Worm (Caenorhabditis elegans) whole organism, L1 larva: Measurements from ENCODE around the gene osm-3.

ENCODE experiments used
- F16B12.6 ChIP-seq: fragments of 150-350 bp; optimal IDR thresholded peaks from 2 replicates; lab custom pipeline; 2014; ENCODE audit warnings: missing biosample characterization, missing genetic modification characterization
- aha-1 ChIP-seq: fragments of 150-350 bp; optimal IDR thresholded peaks from 2 replicates; lab custom pipeline; 2014; ENCODE audit warnings: missing biosample characterization, missing genetic modification characterization
- ceh-63 ChIP-seq: fragments of 200-800 bp; sonication (Bioruptor generic); optimal IDR thresholded peaks from 2 replicates; lab custom pipeline; 2018; ENCODE audit warnings: mild to moderate bottlenecking, missing genetic modification characterization, missing compliant biosample characterization
- ceh-8 ChIP-seq: fragments of 200-800 bp; sonication (Bioruptor generic); optimal IDR thresholded peaks from 2 replicates; lab custom pipeline; 2018; ENCODE audit warnings: mild to moderate bottlenecking, missing genetic modification characterization, moderate library complexity, missing compliant biosample characterization
- ceh-88 ChIP-seq: fragments of 200-800 bp; sonication (Bioruptor generic); IDR thresholded peaks from 2 replicates; pipeline ENCODE4 v1.3.6; 2022; ENCODE audit warnings: missing genetic modification characterization, missing compliant biosample characterization
- ces-1 ChIP-seq: fragments of 150-350 bp; optimal IDR thresholded peaks from 2 replicates; lab custom pipeline; 2014; ENCODE audit warnings: missing biosample characterization, missing genetic modification reagents, missing genetic modification characterization
- dpl-1 ChIP-seq, 3 experiments: fragments of 150-350 bp in 2 of 3; sonication (generic microtip) in 1 of 3; optimal IDR thresholded peaks; 2 replicates each; lab custom pipeline; 2014 to 2017; ENCODE audit warnings: missing biosample characterization in 3 of 3, missing genetic modification characterization in 3 of 3, missing genetic modification reagents in 3 of 3
- dsc-1 ChIP-seq: sonication (generic microtip); optimal IDR thresholded peaks from 2 replicates; lab custom pipeline; 2016; ENCODE audit warnings: mild to moderate bottlenecking, missing genetic modification characterization, missing compliant biosample characterization
- efl-1 ChIP-seq, 4 experiments: fragments of 150-350 bp; optimal IDR thresholded peaks in 3 of 4; peaks in 1 of 4; 1 replicate in 1 of 4; 2 replicates in 3 of 4; lab custom pipeline; 2014; ENCODE audit warnings: missing biosample characterization in 2 of 4, missing genetic modification characterization in 2 of 4, missing genetic modification reagents in 2 of 4
- elt-2 ChIP-seq: sonication (generic microtip); optimal IDR thresholded peaks from 2 replicates; lab custom pipeline; 2016; ENCODE audit warnings: missing genetic modification characterization, mild to moderate bottlenecking, inconsistent platforms, missing compliant biosample characterization, missing genetic modification reagents
- fkh-4 ChIP-seq: sonication (generic microtip); optimal IDR thresholded peaks from 2 replicates; lab custom pipeline; 2016; ENCODE audit warnings: missing compliant biosample characterization, missing genetic modification characterization, borderline replicate concordance
- hlh-4 ChIP-seq: sonication (generic microtip); optimal IDR thresholded peaks from 2 replicates; lab custom pipeline; 2016; ENCODE audit warnings: mild to moderate bottlenecking, missing genetic modification characterization, missing compliant biosample characterization
- irx-1 ChIP-seq: sonication (generic microtip); optimal IDR thresholded peaks from 2 replicates; lab custom pipeline; 2016; ENCODE audit warnings: missing genetic modification characterization, missing compliant biosample characterization
- lin-14 ChIP-seq: fragments of 200-800 bp; sonication (Bioruptor generic); optimal IDR thresholded peaks from 2 replicates; lab custom pipeline; 2018; ENCODE audit warnings: mild to moderate bottlenecking, missing genetic modification characterization, moderate library complexity, missing compliant biosample characterization
- lin-39 ChIP-seq: fragments of 150-350 bp; optimal IDR thresholded peaks from 2 replicates; lab custom pipeline; 2014; ENCODE audit warnings: missing biosample characterization, missing genetic modification reagents, missing genetic modification characterization
- mab-9 ChIP-seq: fragments of 200-800 bp; sonication (Bioruptor generic); IDR thresholded peaks from 2 replicates; pipeline ENCODE4 v1.3.6; 2022; ENCODE audit warnings: missing genetic modification reagents, missing genetic modification characterization, missing compliant biosample characterization
- mdl-1 ChIP-seq, 2 experiments: fragments of 150-350 bp; optimal IDR thresholded peaks; 2 replicates each; lab custom pipeline; 2014 to 2017; ENCODE audit warnings: missing biosample characterization in 2 of 2, missing genetic modification characterization in 2 of 2, inconsistent platforms in 1 of 2
- mep-1 ChIP-seq: fragments of 150-350 bp; optimal IDR thresholded peaks from 2 replicates; lab custom pipeline; 2014; ENCODE audit warnings: missing biosample characterization, missing genetic modification characterization
- nhr-11 ChIP-seq: fragments of 150-350 bp; optimal IDR thresholded peaks from 2 replicates; lab custom pipeline; 2014; ENCODE audit warnings: missing biosample characterization, missing genetic modification characterization
- nhr-12 ChIP-seq: sonication (generic microtip); optimal IDR thresholded peaks from 2 replicates; lab custom pipeline; 2017; ENCODE audit warnings: missing biosample characterization, missing genetic modification characterization
- nhr-19 ChIP-seq: fragments of 200-800 bp; sonication (Bioruptor generic); conservative IDR thresholded peaks from 2 replicates; pipeline ENCODE4 v1.3.6; 2022; ENCODE audit warnings: missing genetic modification characterization, missing compliant biosample characterization
- nhr-20 ChIP-seq: sonication (generic microtip); optimal IDR thresholded peaks from 2 replicates; lab custom pipeline; 2016; ENCODE audit warnings: mild to moderate bottlenecking, missing genetic modification characterization, missing compliant biosample characterization
- nhr-28 ChIP-seq: fragments of 150-350 bp; optimal IDR thresholded peaks from 2 replicates; lab custom pipeline; 2014; ENCODE audit warnings: missing biosample characterization, missing genetic modification characterization
- nhr-76 ChIP-seq: sonication (generic microtip); optimal IDR thresholded peaks from 2 replicates; lab custom pipeline; 2017; ENCODE audit warnings: missing biosample characterization, missing genetic modification characterization
- nhr-84 ChIP-seq: sonication (generic microtip); optimal IDR thresholded peaks from 2 replicates; lab custom pipeline; 2017; ENCODE audit warnings: missing biosample characterization, missing genetic modification characterization
- nhr-85 ChIP-seq: sonication (generic microtip); peaks from one replicate; lab custom pipeline; 2016; ENCODE audit warnings: missing genetic modification characterization, inconsistent platforms, missing compliant biosample characterization
- nhr-90 ChIP-seq: sonication (generic microtip); optimal IDR thresholded peaks from 2 replicates; lab custom pipeline; 2016; ENCODE audit warnings: mild to moderate bottlenecking, missing genetic modification characterization, missing compliant biosample characterization; ENCODE audit not compliant: poor library complexity
- pax-3 ChIP-seq: fragments of 200-800 bp; sonication (Bioruptor generic); optimal IDR thresholded peaks from 2 replicates; lab custom pipeline; 2018; ENCODE audit warnings: mild to moderate bottlenecking, missing genetic modification characterization, moderate library complexity, missing compliant biosample characterization
- pqm-1 ChIP-seq: sonication (generic microtip); optimal IDR thresholded peaks from 3 replicates; lab custom pipeline; 2017; ENCODE audit warnings: missing biosample characterization, missing genetic modification characterization
- rnt-1 ChIP-seq: sonication (generic microtip); optimal IDR thresholded peaks from 2 replicates; lab custom pipeline; 2016; ENCODE audit warnings: mild to moderate bottlenecking, missing genetic modification characterization, moderate library complexity, missing compliant biosample characterization
- sox-4 ChIP-seq: sonication (generic microtip); optimal IDR thresholded peaks from 2 replicates; lab custom pipeline; 2016; ENCODE audit warnings: missing genetic modification characterization, missing compliant biosample characterization
- tbx-2 ChIP-seq: sonication (generic microtip); optimal IDR thresholded peaks from 2 replicates; lab custom pipeline; 2016; ENCODE audit warnings: missing genetic modification characterization, missing compliant biosample characterization
- tlp-1 ChIP-seq: fragments of 150-350 bp; optimal IDR thresholded peaks from 2 replicates; lab custom pipeline; 2014; ENCODE audit warnings: missing biosample characterization, missing genetic modification characterization
- unc-86 ChIP-seq: sonication (generic microtip); optimal IDR thresholded peaks from 2 replicates; lab custom pipeline; 2016; ENCODE audit warnings: missing genetic modification characterization, missing compliant biosample characterization
- unc-98 ChIP-seq: fragments of 200-800 bp; sonication (Bioruptor generic); IDR thresholded peaks from 2 replicates; pipeline ENCODE4 v1.3.6; 2022; ENCODE audit warnings: missing genetic modification characterization, missing compliant biosample characterization
- vab-15 ChIP-seq: sonication (generic microtip); optimal IDR thresholded peaks from 2 replicates; lab custom pipeline; 2017; ENCODE audit warnings: missing genotype, mild to moderate bottlenecking, missing genetic modification characterization, missing compliant biosample characterization
- zag-1 ChIP-seq: fragments of 150-350 bp; optimal IDR thresholded peaks from 2 replicates; lab custom pipeline; 2014; ENCODE audit warnings: missing biosample characterization, missing genetic modification characterization

Gene osm-3

ce11 chrIV:3765457-3765856 lies 35.4 kb downstream of the osm-3 start:
- no peak for TF ChIP-seq sox-4 (tag; lab: Kevin White, UChicago)
- TF ChIP-seq rnt-1 (tag; lab: Kevin White, UChicago), result peak; percentile 34
- no peak for TF ChIP-seq elt-2 (tag; lab: Kevin White, UChicago)

ce11 chrIV:3764012-3764549 lies 36.8 kb downstream of the osm-3 start:
- TF ChIP-seq pqm-1, result no peak
- no peak for TF ChIP-seq nhr-20 (tag; lab: Kevin White, UChicago)
- TF ChIP-seq nhr-28 (tag; lab: Kevin White, UChicago), result no peak
- TF ChIP-seq ceh-8 (GFP tag; lab: Kevin White, UChicago), result peak; percentile 54
- TF ChIP-seq mep-1, result no peak
- TF ChIP-seq mab-9 (GFP tag; lab: Robert Waterston, UW), result no peak
- no peak for TF ChIP-seq dpl-1 (GFP tag; optimal IDR thresholded peaks at IDR 0.05; lab: Kevin White, UChicago)
- no peak for TF ChIP-seq irx-1
- no peak for TF ChIP-seq vab-15 (tag; lab: Kevin White, UChicago)
- TF ChIP-seq dsc-1 (tag; lab: Kevin White, UChicago), result peak; percentile 1
- no peak for TF ChIP-seq nhr-12 (tag; lab: Kevin White, UChicago)
- no peak for TF ChIP-seq lin-39

- no peak for TF ChIP-seq mdl-1 (tag; optimal IDR thresholded peaks at IDR 0.05; lab: Kevin White, UChicago)
- no peak for TF ChIP-seq F16B12.6 (tag; lab: Kevin White, UChicago)
- no peak for TF ChIP-seq pax-3 (tag; lab: Kevin White, UChicago)
- no peak for TF ChIP-seq zag-1 (tag; lab: Kevin White, UChicago)
- no peak for TF ChIP-seq lin-14 (GFP tag; lab: Kevin White, UChicago)
- no peak for TF ChIP-seq unc-86 (tag; lab: Kevin White, UChicago)
- no peak for TF ChIP-seq ceh-63 (GFP tag; lab: Kevin White, UChicago)
- TF ChIP-seq aha-1, result no peak
- TF ChIP-seq ceh-88 (GFP tag; lab: Robert Waterston, UW), result no peak
- TF ChIP-seq irx-1, result no peak
- TF ChIP-seq unc-98 (GFP tag; lab: Robert Waterston, UW), result no peak
- no peak for TF ChIP-seq nhr-90 (tag; lab: Kevin White, UChicago)
- TF ChIP-seq tbx-2 (tag; lab: Kevin White, UChicago), result no peak
Observed at ce11 chrIV:3759823-3760222, 41.0 kb downstream of the osm-3 start.

ce11 chrIV:3755921-3756320 lies 44.9 kb downstream of the osm-3 start, which contains the start of gene best-20:
Gene best-20 (plus strand): TSS chrIV:3756221.
- TF ChIP-seq nhr-85 (tag; lab: Kevin White, UChicago) (no peak), hlh-4 (tag; lab: Kevin White, UChicago) (no peak), efl-1 (optimal IDR thresholded peaks at IDR 0.05; lab: Kevin White, UChicago) (no peak), efl-1 (GFP tag; optimal IDR thresholded peaks at IDR 0.05 in 1 of 2; lab: Kevin White, UChicago) (no peak), nhr-84 (tag; lab: Kevin White, UChicago) (no peak), nhr-76 (tag; lab: Kevin White, UChicago) (no peak), nhr-11 (tag; lab: Kevin White, UChicago) (no peak), fkh-4 (no peak)

- TF ChIP-seq F16B12.6 (tag; lab: Kevin White, UChicago) (no peak), nhr-19 (no peak), tbx-2 (tag; lab: Kevin White, UChicago) (no peak), tlp-1 (tag; lab: Kevin White, UChicago) (no peak), lin-14 (GFP tag; lab: Kevin White, UChicago) (no peak), ces-1 (GFP tag; lab: Kevin White, UChicago) (no peak)
- TF ChIP-seq, all 84 proteins: peak for 0
Observed at ce11 chrIV:3755355-3755754, 45.5 kb downstream of the osm-3 start, which contains the start of gene Y37E11AR.7. Gene Y37E11AR.7 (minus strand): TSS chrIV:3755455.
